Fruit fly (Drosophila melanogaster) whole organism, embryonic: ENCODE results near the gene ATPsyngamma.
A peak's percentile ranks its signal among the peaks of the same experiment; 100 is the strongest.

Experiments
- ATbp ChIP-seq: fragments of 200-800 bp; sonication (Bioruptor generic); optimal IDR thresholded peaks from 2 replicates; lab custom pipeline; 2017; ENCODE audit warnings: missing biosample characterization, mild to moderate bottlenecking, missing genetic modification characterization, missing genetic modification reagents
- CG1024 ChIP-seq: fragments of 200-800 bp; sonication (Bioruptor generic); IDR thresholded peaks from 2 replicates; pipeline ENCODE4 v1.3.6; 2022; ENCODE audit warnings: missing biosample characterization, missing genetic modification characterization
- CG10654 ChIP-seq: fragments of 200-800 bp; sonication (Bioruptor generic); optimal IDR thresholded peaks from 2 replicates; lab custom pipeline; 2016; ENCODE audit warnings: missing biosample characterization, missing genetic modification characterization
- CG12071 ChIP-seq: fragments of 200-800 bp; sonication (Bioruptor generic); optimal IDR thresholded peaks from 3 replicates; lab custom pipeline; 2018; ENCODE audit warnings: missing biosample characterization, mild to moderate bottlenecking, missing genetic modification characterization
- CG12659 ChIP-seq: fragments of 200-800 bp; sonication (Bioruptor generic); optimal IDR thresholded peaks from 3 replicates; lab custom pipeline; 2017; ENCODE audit warnings: mild to moderate bottlenecking, missing biosample characterization, missing genetic modification reagents, missing genetic modification characterization
- CG13296 ChIP-seq: fragments of 200-800 bp; sonication (Bioruptor generic); optimal IDR thresholded peaks from 3 replicates; lab custom pipeline; 2018; ENCODE audit warnings: missing biosample characterization, mild to moderate bottlenecking, missing genetic modification characterization
- CG15269 ChIP-seq: fragments of 200-800 bp; sonication (Bioruptor generic); optimal IDR thresholded peaks from 2 replicates; lab custom pipeline; 2018; ENCODE audit warnings: missing biosample characterization, mild to moderate bottlenecking, missing genetic modification characterization, moderate library complexity
- CG15601 ChIP-seq: fragments of 200-800 bp; sonication (Bioruptor generic); optimal IDR thresholded peaks from 3 replicates; lab custom pipeline; 2019; ENCODE audit warnings: missing biosample characterization, mild to moderate bottlenecking, missing genetic modification characterization, moderate library complexity
- CG1603 ChIP-seq: fragments of 200-800 bp; sonication (Bioruptor generic); optimal IDR thresholded peaks from 2 replicates; lab custom pipeline; 2019; ENCODE audit warnings: missing biosample characterization, mild to moderate bottlenecking, missing genetic modification characterization, moderate library complexity
- CG16813 ChIP-seq: fragments of 200-800 bp; sonication (Bioruptor generic); IDR thresholded peaks from 3 replicates; pipeline ENCODE4 v1.3.6; 2022; ENCODE audit warnings: missing biosample characterization, missing genetic modification characterization; ENCODE audit not compliant: partially characterized antibody
- CG17359 ChIP-seq: fragments of 200-800 bp; sonication (Bioruptor generic); optimal IDR thresholded peaks from 3 replicates; lab custom pipeline; 2018; ENCODE audit warnings: missing biosample characterization, mild to moderate bottlenecking, missing genetic modification characterization, moderate library complexity
- CG18262 ChIP-seq: fragments of 200-800 bp; optimal IDR thresholded peaks from 3 replicates; lab custom pipeline; 2019; ENCODE audit warnings: missing biosample characterization, mild to moderate bottlenecking, missing genetic modification characterization, moderate library complexity
- CG2120 ChIP-seq: fragments of 200-800 bp; sonication (Bioruptor generic); optimal IDR thresholded peaks from 3 replicates; lab custom pipeline; 2016; ENCODE audit warnings: missing biosample characterization, missing genetic modification characterization
- CG30403 ChIP-seq: fragments of 200-800 bp; sonication (Bioruptor generic); optimal IDR thresholded peaks from 3 replicates; lab custom pipeline; 2016; ENCODE audit warnings: missing biosample characterization, missing genetic modification characterization
- CG30431 ChIP-seq: fragments of 200-800 bp; sonication (Bioruptor generic); optimal IDR thresholded peaks from 2 replicates; lab custom pipeline; 2017; ENCODE audit warnings: missing biosample characterization, missing genetic modification characterization
- CG32767 ChIP-seq: fragments of 200-800 bp; sonication (Bioruptor generic); IDR thresholded peaks from 2 replicates; pipeline ENCODE4 v1.3.6; 2022; ENCODE audit warnings: missing biosample characterization, missing genetic modification characterization
- CG3726 ChIP-seq: fragments of 200-800 bp; sonication (Bioruptor generic); IDR thresholded peaks from 3 replicates; pipeline ENCODE4, ENCODE4 v1.3.6; 2022; ENCODE audit warnings: missing biosample characterization, missing genetic modification characterization
- CG4360 ChIP-seq: fragments of 200-800 bp; sonication (Bioruptor generic); IDR thresholded peaks from 2 replicates; pipeline ENCODE4 v1.3.6; 2022; ENCODE audit warnings: missing biosample characterization, missing genetic modification characterization
- CG43689 ChIP-seq: fragments of 200-800 bp; sonication (Bioruptor generic); IDR thresholded peaks from 2 replicates; pipeline ENCODE4 v1.3.6; 2022; ENCODE audit warnings: missing biosample characterization, missing genetic modification characterization
- CG7556 ChIP-seq: fragments of 200-800 bp; sonication (Bioruptor generic); optimal IDR thresholded peaks from 2 replicates; lab custom pipeline; 2017; ENCODE audit warnings: missing biosample characterization, mild to moderate bottlenecking, missing genetic modification characterization
- CG8359 ChIP-seq: fragments of 200-800 bp; sonication (Bioruptor generic); optimal IDR thresholded peaks from 2 replicates; lab custom pipeline; 2017; ENCODE audit warnings: missing biosample characterization, mild to moderate bottlenecking, missing genetic modification characterization, borderline replicate concordance
- CG8388 ChIP-seq: fragments of 200-800 bp; sonication (Bioruptor generic); optimal IDR thresholded peaks from 2 replicates; lab custom pipeline; 2019; ENCODE audit warnings: missing biosample characterization, mild to moderate bottlenecking, missing genetic modification characterization, moderate library complexity
- CG9727 ChIP-seq: fragments of 200-800 bp; sonication (Bioruptor generic); optimal IDR thresholded peaks from 3 replicates; lab custom pipeline; 2017; ENCODE audit warnings: missing biosample characterization, mild to moderate bottlenecking, missing genetic modification characterization
- CG9817 ChIP-seq: fragments of 200-800 bp; sonication (Bioruptor generic); optimal IDR thresholded peaks from 2 replicates; lab custom pipeline; 2018; ENCODE audit warnings: missing biosample characterization, mild to moderate bottlenecking, missing genetic modification characterization, moderate library complexity
- D19A ChIP-seq: fragments of 200-800 bp; optimal IDR thresholded peaks from 3 replicates; lab custom pipeline; 2019; ENCODE audit warnings: missing biosample characterization, mild to moderate bottlenecking, missing genetic modification characterization, moderate library complexity
- Fer3 ChIP-seq: fragments of 200-800 bp; sonication (Bioruptor generic); optimal IDR thresholded peaks from 2 replicates; lab custom pipeline; 2018; ENCODE audit warnings: missing biosample characterization, mild to moderate bottlenecking, missing genetic modification characterization, moderate library complexity
- HLH3B ChIP-seq: fragments of 200-800 bp; sonication (Bioruptor generic); IDR thresholded peaks from 2 replicates; pipeline ENCODE4 v1.3.6; 2022; ENCODE audit warnings: missing biosample characterization, missing genetic modification characterization
- Lim3 ChIP-seq: fragments of 200-800 bp; sonication (Bioruptor generic); IDR thresholded peaks from 2 replicates; pipeline ENCODE4 v1.3.6; 2022; ENCODE audit warnings: missing biosample characterization, missing genetic modification characterization
- Oli ChIP-seq: fragments of 200-800 bp; sonication (Bioruptor generic); optimal IDR thresholded peaks from 2 replicates; lab custom pipeline; 2018; ENCODE audit warnings: missing biosample characterization, mild to moderate bottlenecking, missing genetic modification characterization, moderate library complexity
- Ptx1 ChIP-seq: fragments of 200-800 bp; sonication (Bioruptor generic); IDR thresholded peaks from 2 replicates; pipeline ENCODE4 v1.3.6; 2022; ENCODE audit warnings: missing biosample characterization, missing genetic modification characterization
- Six4 ChIP-seq: fragments of 200-800 bp; sonication (Bioruptor generic); optimal IDR thresholded peaks from 2 replicates; lab custom pipeline; 2016; ENCODE audit warnings: missing biosample characterization, missing genetic modification characterization
- bab2 ChIP-seq: fragments of 200-800 bp; sonication (Bioruptor generic); optimal IDR thresholded peaks from 2 replicates; lab custom pipeline; 2016; ENCODE audit warnings: missing biosample characterization, missing genetic modification characterization
- bsh ChIP-seq, 2 experiments: fragments of 200-800 bp; sonication (Bioruptor generic); optimal IDR thresholded peaks; 2 replicates each; lab custom pipeline; 2017 to 2018; ENCODE audit warnings: mild to moderate bottlenecking in 2 of 2, missing biosample characterization in 2 of 2, missing genetic modification characterization in 2 of 2, moderate library complexity in 1 of 2
- dmrt11E ChIP-seq: fragments of 200-800 bp; sonication (Bioruptor generic); optimal IDR thresholded peaks from 3 replicates; lab custom pipeline; 2018; ENCODE audit warnings: missing biosample characterization, mild to moderate bottlenecking, missing genetic modification characterization, moderate library complexity
- dmrt99B ChIP-seq: fragments of 200-800 bp; sonication (Bioruptor generic); optimal IDR thresholded peaks from 2 replicates; lab custom pipeline; 2018; ENCODE audit warnings: missing biosample characterization, mild to moderate bottlenecking, missing genetic modification characterization, moderate library complexity
- dpn ChIP-seq, 2 experiments: fragments of 200-800 bp; sonication (Bioruptor generic); optimal IDR thresholded peaks; 3 replicates each; lab custom pipeline; 2016; ENCODE audit warnings: missing biosample characterization in 2 of 2, missing genetic modification characterization in 2 of 2
- dysf ChIP-seq: fragments of 200-800 bp; sonication (Bioruptor generic); IDR thresholded peaks from 3 replicates; pipeline ENCODE4 v1.3.6; 2022; ENCODE audit warnings: missing biosample characterization, missing genetic modification characterization
- ind ChIP-seq: fragments of 200-800 bp; sonication (Bioruptor generic); optimal IDR thresholded peaks from 3 replicates; lab custom pipeline; 2016; ENCODE audit warnings: missing biosample characterization, missing genetic modification characterization
- kah ChIP-seq: fragments of 200-800 bp; sonication (Bioruptor generic); optimal IDR thresholded peaks from 2 replicates; lab custom pipeline; 2018; ENCODE audit warnings: missing biosample characterization, mild to moderate bottlenecking, missing genetic modification characterization
- maf-S ChIP-seq: fragments of 200-800 bp; sonication (Bioruptor generic); optimal IDR thresholded peaks from 2 replicates; lab custom pipeline; 2016; ENCODE audit warnings: missing biosample characterization, missing genetic modification characterization
- nmo ChIP-seq: fragments of 200-800 bp; sonication (Bioruptor generic); optimal IDR thresholded peaks from 2 replicates; lab custom pipeline; 2018; ENCODE audit warnings: missing biosample characterization, mild to moderate bottlenecking, missing genetic modification characterization, moderate library complexity
- onecut ChIP-seq: fragments of 200-800 bp; sonication (Bioruptor generic); IDR thresholded peaks from 2 replicates; pipeline ENCODE4 v1.3.6; 2022; ENCODE audit warnings: missing biosample characterization, missing genetic modification characterization
- otp ChIP-seq: fragments of 200-800 bp; sonication (Bioruptor generic); IDR thresholded peaks from 3 replicates; pipeline ENCODE4, ENCODE4 v1.3.6; 2022; ENCODE audit warnings: missing biosample characterization, missing genetic modification characterization
- phol ChIP-seq: fragments of 200-800 bp; sonication (Bioruptor generic); optimal IDR thresholded peaks from 3 replicates; lab custom pipeline; 2018; ENCODE audit warnings: missing biosample characterization, mild to moderate bottlenecking, missing genetic modification characterization, moderate library complexity
- repo ChIP-seq: fragments of 200-800 bp; sonication (Bioruptor generic); optimal IDR thresholded peaks from 2 replicates; lab custom pipeline; 2016; ENCODE audit warnings: missing biosample characterization, missing genetic modification characterization
- sens ChIP-seq: fragments of 200-800 bp; sonication (Bioruptor generic); peaks from one replicate; lab custom pipeline; 2016; ENCODE audit warnings: missing biosample characterization, missing genetic modification characterization
- tin ChIP-seq: fragments of 200-800 bp; sonication (Bioruptor generic); optimal IDR thresholded peaks from 3 replicates; lab custom pipeline; 2016; ENCODE audit warnings: missing biosample characterization, missing genetic modification characterization
- unc-4 ChIP-seq: fragments of 200-800 bp; sonication (Bioruptor generic); IDR thresholded peaks from 2 replicates; pipeline ENCODE4 v1.3.6; 2022; ENCODE audit warnings: missing biosample characterization, missing genetic modification characterization; ENCODE audit not compliant: partially characterized antibody

The ATPsyngamma gene

dm6 chr3R:29717519-29717918 lies 31.4 kb downstream of the ATPsyngamma start (continued):
- TF ChIP-seq tin (GFP tag; lab: Kevin White, UChicago), result no peak
- TF ChIP-seq CG7556, result no peak
- TF ChIP-seq CG9817 (tag; lab: Kevin White, UChicago), result peak; percentile 4
- TF ChIP-seq repo (GFP tag; lab: Kevin White, UChicago), result no peak
- TF ChIP-seq CG1024 (GFP tag; lab: Robert Waterston, UW), result peak; percentile 41; the same call in 1 of the 2 replicates
- peak; percentile 5 for TF ChIP-seq Six4
- no peak for TF ChIP-seq Lim3 (GFP tag; lab: Robert Waterston, UW)
- TF ChIP-seq nmo (GFP tag; lab: Kevin White, UChicago), result peak; percentile 25
- peak; percentile 59 for TF ChIP-seq CG1603 (tag; lab: Kevin White, UChicago)
- TF ChIP-seq HLH3B (GFP tag; lab: Robert Waterston, UW), result peak; percentile 43
- TF ChIP-seq CG18262 (tag; lab: Kevin White, UChicago), result peak; percentile 5
- TF ChIP-seq dysf (GFP tag; lab: Robert Waterston, UW), result peak; percentile 30; the same call in 1 of the 3 replicates
- TF ChIP-seq CG13296 (GFP tag; lab: Kevin White, UChicago), result no peak
- peak; percentile 36 for TF ChIP-seq ind (GFP tag; lab: Kevin White, UChicago)
- TF ChIP-seq otp (GFP tag; lab: Robert Waterston, UW), result 0 out of 3 replicates have a peak, but pooled peaks have one; percentile 47
- TF ChIP-seq CG30403 (GFP tag; lab: Kevin White, UChicago), result peak; percentile 49
- no peak for TF ChIP-seq CG3726 (GFP tag; lab: Robert Waterston, UW)
- TF ChIP-seq dmrt99B, result peak; percentile 74
- peak; percentile 28 for TF ChIP-seq Oli (tag; lab: Kevin White, UChicago)
- no peak for TF ChIP-seq unc-4 (GFP tag; lab: Robert Waterston, UW)
- TF ChIP-seq sens (GFP tag; lab: Kevin White, UChicago), result peak; percentile 69
- TF ChIP-seq CG12071 (GFP tag; lab: Kevin White, UChicago), result no peak
- no peak for TF ChIP-seq CG8359 (GFP tag; lab: Kevin White, UChicago)
- peak; percentile 4 for TF ChIP-seq maf-S (GFP tag; lab: Kevin White, UChicago)
- TF ChIP-seq CG9727, result no peak
- peak; percentile 22 for TF ChIP-seq CG15269 (tag; lab: Kevin White, UChicago)
- peak; percentile 9; the same call in 1 of the 2 replicates for TF ChIP-seq onecut (GFP tag; lab: Robert Waterston, UW)
- peak; percentile 0 for TF ChIP-seq CG15601 (tag; lab: Kevin White, UChicago)
- TF ChIP-seq bsh (GFP tag; optimal IDR thresholded peaks at IDR 0.05; lab: Kevin White, UChicago), result peak in 1 of 2 experiments; percentile 47
- no peak for TF ChIP-seq CG32767
- no peak for TF ChIP-seq CG30431 (GFP tag; lab: Kevin White, UChicago)
- peak; percentile 53 for TF ChIP-seq CG8388 (GFP tag; lab: Kevin White, UChicago)
- no peak for TF ChIP-seq CG16813 (GFP tag; lab: Robert Waterston, UW)
- no peak for TF ChIP-seq D19A
- TF ChIP-seq CG17359 (tag; lab: Kevin White, UChicago), result peak; percentile 55
- no peak for TF ChIP-seq kah (GFP tag; lab: Kevin White, UChicago)
- peak; percentile 44 for TF ChIP-seq Ptx1
- TF ChIP-seq CG10654 (GFP tag; lab: Kevin White, UChicago), result peak; percentile 11
- TF ChIP-seq CG43689, result no peak
- TF ChIP-seq phol, result peak; percentile 50
- peak; percentile 17 for TF ChIP-seq dmrt11E (tag; lab: Kevin White, UChicago)
- TF ChIP-seq CG2120 (GFP tag; lab: Kevin White, UChicago), result peak; percentile 10
- TF ChIP-seq CG12659 (GFP tag; lab: Kevin White, UChicago), result no peak
- TF ChIP-seq CG4360 (GFP tag; lab: Robert Waterston, UW), result no peak
- peak; percentile 3 for TF ChIP-seq Fer3 (tag; lab: Kevin White, UChicago)
- peak; percentile 63 for TF ChIP-seq ATbp (GFP tag; lab: Kevin White, UChicago)
- TF ChIP-seq dpn (GFP tag; optimal IDR thresholded peaks at IDR 0.05; lab: Kevin White, UChicago), result peak in 1 of 2 experiments; percentile 17
- peak; percentile 31 for TF ChIP-seq bab2 (GFP tag; lab: Kevin White, UChicago)
